Fruit fly (Drosophila melanogaster): Measurements from ENCODE around the gene Eig71Ef.

Eig71Ef gene

DNA sequence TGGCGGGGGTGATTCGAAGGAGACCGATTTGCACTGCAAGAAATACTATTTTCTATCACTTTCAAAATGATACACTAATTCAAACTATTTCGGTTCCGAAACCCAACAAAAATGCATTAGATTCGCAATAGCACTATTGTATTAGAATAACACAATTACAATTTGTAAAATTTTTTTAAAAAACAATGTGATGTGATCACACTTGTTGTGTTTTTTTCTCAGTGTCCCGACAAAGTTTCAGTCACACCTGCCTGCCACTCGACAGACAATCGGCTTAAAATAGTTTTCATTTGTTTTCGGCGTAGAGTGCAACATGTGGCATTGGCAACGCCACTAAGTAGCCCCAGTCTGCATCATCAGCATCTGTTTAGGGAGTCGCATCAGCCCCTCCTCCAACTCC lies 17.9 kb upstream of the Eig71Ef start:
- peak; percentile 78 for TF ChIP-seq az2 (GFP tag; optimal IDR thresholded peaks at IDR 0.05)
- peak in 1 of 2 experiments; percentile 6 for TF ChIP-seq Hr51 (GFP tag; optimal IDR thresholded peaks at IDR 0.05)
- peak; percentile 27 for TF ChIP-seq cato (GFP tag; optimal IDR thresholded peaks at IDR 0.05; ENCODE audit: borderline replicate concordance)
- TF ChIP-seq salm (tag; optimal IDR thresholded peaks at IDR 0.05): peak; percentile 31
- no peak for TF ChIP-seq gsb (GFP tag; IDR thresholded peaks at IDR 0.05)
- TF ChIP-seq Hey (tag; optimal IDR thresholded peaks at IDR 0.05): no peak
- 0 out of 2 replicates have a peak, but pooled peaks have one; percentile 37 for TF ChIP-seq E2f1 (GFP tag; IDR thresholded peaks at IDR 0.05)
- TF ChIP-seq tin (GFP tag; optimal IDR thresholded peaks at IDR 0.05): peak; percentile 78
- TF ChIP-seq onecut (GFP tag; IDR thresholded peaks at IDR 0.05): 0 out of 2 replicates have a peak, but pooled peaks have one; percentile 22
- no peak for TF ChIP-seq HLH54F (GFP tag; optimal IDR thresholded peaks at IDR 0.05)
- TF ChIP-seq chn (GFP tag; optimal IDR thresholded peaks at IDR 0.05): peak; percentile 78
- TF ChIP-seq sr (GFP tag; IDR thresholded peaks at IDR 0.05): no peak
- no peak for TF ChIP-seq CG9876 (GFP tag; optimal IDR thresholded peaks at IDR 0.05)
- peak; percentile 85 for TF ChIP-seq CG2202 (tag; optimal IDR thresholded peaks at IDR 0.05)
- TF ChIP-seq Sry-δ (GFP tag; optimal IDR thresholded peaks at IDR 0.05): peak; percentile 21
- no peak for TF ChIP-seq gcm2 (GFP tag; optimal IDR thresholded peaks at IDR 0.05)
- peak; percentile 86 for TF ChIP-seq trem (tag; optimal IDR thresholded peaks at IDR 0.05)
- no peak for TF ChIP-seq GATAe (GFP tag; conservative IDR thresholded peaks at IDR 0.05)
- peak; percentile 79 for TF ChIP-seq CG17328 (GFP tag; IDR thresholded peaks at IDR 0.05)
- TF ChIP-seq CG2129 (GFP tag; IDR thresholded peaks at IDR 0.05; ENCODE audit: partially characterized antibody): no peak
- TF ChIP-seq CG3726 (GFP tag; IDR thresholded peaks at IDR 0.05): no peak
- peak; percentile 90 for TF ChIP-seq CG9727 (GFP tag; optimal IDR thresholded peaks at IDR 0.05)
- TF ChIP-seq CG12219 (GFP tag; optimal IDR thresholded peaks at IDR 0.05): peak; percentile 55
- peak; percentile 67 for TF ChIP-seq nau (GFP tag; optimal IDR thresholded peaks at IDR 0.05)
- peak; percentile 53 for TF ChIP-seq slp2 (GFP tag; optimal IDR thresholded peaks at IDR 0.05)
- TF ChIP-seq gfzf (GFP tag; optimal IDR thresholded peaks at IDR 0.05): no peak
- TF ChIP-seq CG15514 (GFP tag; optimal IDR thresholded peaks at IDR 0.05): no peak
- TF ChIP-seq Pdp1 (GFP tag; optimal IDR thresholded peaks at IDR 0.05): peak; percentile 59 to 71
- peak; percentile 91 for TF ChIP-seq twi (tag; optimal IDR thresholded peaks at IDR 0.05)
- 0 out of 2 replicates have a peak, but pooled peaks have one; percentile 39 for TF ChIP-seq CG4360 (GFP tag; IDR thresholded peaks at IDR 0.05)
- peak; percentile 13; the same call in 1 of the 2 replicates for TF ChIP-seq gt (GFP tag; IDR thresholded peaks at IDR 0.05)
- peak; percentile 54; the same call in 1 of the 3 replicates for TF ChIP-seq H15 (GFP tag; IDR thresholded peaks at IDR 0.05)
- TF ChIP-seq pros (GFP tag; optimal IDR thresholded peaks at IDR 0.05): no peak
- TF ChIP-seq CG12299 (tag; optimal IDR thresholded peaks at IDR 0.05): no peak
- TF ChIP-seq Fer3 (tag; optimal IDR thresholded peaks at IDR 0.05): peak; percentile 4
- peak; percentile 59 for TF ChIP-seq CG8359 (GFP tag; optimal IDR thresholded peaks at IDR 0.05; ENCODE audit: borderline replicate concordance)
- TF ChIP-seq CG16813 (GFP tag; IDR thresholded peaks at IDR 0.05; ENCODE audit: partially characterized antibody): no peak
- TF ChIP-seq br (optimal IDR thresholded peaks at IDR 0.05): no peak
- TF ChIP-seq Hand (GFP tag; optimal IDR thresholded peaks at IDR 0.05): no peak
- TF ChIP-seq org-1 (GFP tag; optimal IDR thresholded peaks at IDR 0.05): peak; percentile 71
- TF ChIP-seq Sin3A (optimal IDR thresholded peaks at IDR 0.05): no peak
- no peak for TF ChIP-seq pzg (GFP tag; optimal IDR thresholded peaks at IDR 0.05)
- peak; percentile 65 for TF ChIP-seq CG7556 (GFP tag; optimal IDR thresholded peaks at IDR 0.05)
- no peak for TF ChIP-seq CG31388 (GFP tag; optimal IDR thresholded peaks at IDR 0.05)
- peak; percentile 52 for TF ChIP-seq Six4 (GFP tag; optimal IDR thresholded peaks at IDR 0.05)
- TF ChIP-seq mld (GFP tag; IDR thresholded peaks at IDR 0.05; ENCODE audit: partially characterized antibody): no peak
- TF ChIP-seq CG11560 (tag; IDR thresholded peaks at IDR 0.05): no peak
- TF ChIP-seq unc-4 (GFP tag; IDR thresholded peaks at IDR 0.05; ENCODE audit: partially characterized antibody): no peak
- TF ChIP-seq Myb (GFP tag; optimal IDR thresholded peaks at IDR 0.05): no peak
- TF ChIP-seq al (GFP tag; IDR thresholded peaks at IDR 0.05): no peak
- no peak for TF ChIP-seq bbx (GFP tag; IDR thresholded peaks at IDR 0.05; ENCODE audit: partially characterized antibody)

All from whole organism, embryonic.